Fruit fly (Drosophila melanogaster) whole organism, pupa: ENCODE data around the gene Cad96Cb.

Experiments
- CG10348 ChIP-seq: fragments of 200-800 bp; sonication (Bioruptor generic); IDR thresholded peaks from 2 replicates; pipeline ENCODE4 v1.3.6; 2022; ENCODE audit warnings: missing biosample characterization, missing genetic modification characterization
- CG12605 ChIP-seq: fragments of 200-800 bp; sonication (Bioruptor generic); IDR thresholded peaks from 2 replicates; pipeline ENCODE4 v1.3.6; 2022; ENCODE audit warnings: missing biosample characterization, missing genetic modification characterization
- CG13204 ChIP-seq: fragments of 200-800 bp; sonication (Bioruptor generic); optimal IDR thresholded peaks from 2 replicates; lab custom pipeline; 2018; ENCODE audit warnings: missing biosample characterization, mild to moderate bottlenecking, missing genetic modification characterization, moderate library complexity
- CG34367 ChIP-seq: fragments of 200-800 bp; sonication (Bioruptor generic); optimal IDR thresholded peaks from 2 replicates; lab custom pipeline; 2018; ENCODE audit warnings: missing biosample characterization, mild to moderate bottlenecking, missing genetic modification characterization
- CG4496 ChIP-seq: fragments of 200-800 bp; sonication (Bioruptor generic); IDR thresholded peaks from 3 replicates; pipeline ENCODE4 v1.3.6; 2022; ENCODE audit warnings: missing biosample characterization, missing genetic modification characterization
- CG9948 ChIP-seq: fragments of 200-800 bp; sonication (Bioruptor generic); optimal IDR thresholded peaks from 2 replicates; lab custom pipeline; 2018; ENCODE audit warnings: missing biosample characterization, mild to moderate bottlenecking, missing genetic modification characterization, moderate library complexity
- D1 ChIP-seq: fragments of 200-800 bp; sonication (Bioruptor generic); optimal IDR thresholded peaks from 2 replicates; lab custom pipeline; 2018; ENCODE audit warnings: missing biosample characterization, mild to moderate bottlenecking, missing genetic modification characterization, moderate library complexity
- EcR ChIP-seq: fragments of 200-800 bp; sonication (Bioruptor generic); optimal IDR thresholded peaks from 3 replicates; lab custom pipeline; 2019; ENCODE audit warnings: missing biosample characterization, missing genetic modification characterization, mild to moderate bottlenecking, moderate library complexity, missing genetic modification reagents
- Ets98B ChIP-seq: fragments of 200-800 bp; sonication (Bioruptor generic); IDR thresholded peaks from 2 replicates; pipeline ENCODE4 v1.3.6; 2022; ENCODE audit warnings: missing biosample characterization, missing genetic modification characterization
- Snoo ChIP-seq: fragments of 200-800 bp; sonication (Bioruptor generic); optimal IDR thresholded peaks from 3 replicates; lab custom pipeline; 2017; ENCODE audit warnings: missing biosample characterization, mild to moderate bottlenecking, missing genetic modification characterization, inconsistent platforms
- fd96Ca ChIP-seq: fragments of 200-800 bp; sonication (Bioruptor generic); IDR thresholded peaks from 3 replicates; pipeline ENCODE4 v1.3.6; 2022; ENCODE audit warnings: missing biosample characterization, missing genetic modification characterization
- gl ChIP-seq: fragments of 200-800 bp; sonication (Bioruptor generic); optimal IDR thresholded peaks from 2 replicates; lab custom pipeline; 2018; ENCODE audit warnings: missing biosample characterization, mild to moderate bottlenecking, missing genetic modification characterization
- rn ChIP-seq: fragments of 200-800 bp; sonication (Bioruptor generic); IDR thresholded peaks from 2 replicates; pipeline ENCODE4 v1.3.6; 2022; ENCODE audit warnings: missing biosample characterization, missing genetic modification characterization

- TF ChIP-seq CG34367 (tag; lab: Kevin White, UChicago), result no peak
- TF ChIP-seq CG10348 (GFP tag; lab: Robert Waterston, UW), result no peak
- no peak for TF ChIP-seq gl (tag; lab: Kevin White, UChicago)
- TF ChIP-seq CG9948, result no peak
- TF ChIP-seq D1, result no peak
- TF ChIP-seq fd96Ca (GFP tag; lab: Robert Waterston, UW), result no peak
- no peak for TF ChIP-seq EcR
- TF ChIP-seq CG4496 (GFP tag; lab: Robert Waterston, UW), result no peak
- no peak for TF ChIP-seq Ets98B
- TF ChIP-seq Snoo (tag; lab: Kevin White, UChicago), result no peak
- TF ChIP-seq CG12605, result no peak
- no peak for TF ChIP-seq CG13204 (GFP tag; lab: Kevin White, UChicago)
- TF ChIP-seq rn (GFP tag; lab: Robert Waterston, UW), result no peak
Observed at dm6 chr3R:25239880-25240279, 7.8 kb upstream of the Cad96Cb start, which contains the start of gene to.
